Worm (Caenorhabditis elegans): ENCODE data around the gene grd-7.

Gene grd-7

DNA sequence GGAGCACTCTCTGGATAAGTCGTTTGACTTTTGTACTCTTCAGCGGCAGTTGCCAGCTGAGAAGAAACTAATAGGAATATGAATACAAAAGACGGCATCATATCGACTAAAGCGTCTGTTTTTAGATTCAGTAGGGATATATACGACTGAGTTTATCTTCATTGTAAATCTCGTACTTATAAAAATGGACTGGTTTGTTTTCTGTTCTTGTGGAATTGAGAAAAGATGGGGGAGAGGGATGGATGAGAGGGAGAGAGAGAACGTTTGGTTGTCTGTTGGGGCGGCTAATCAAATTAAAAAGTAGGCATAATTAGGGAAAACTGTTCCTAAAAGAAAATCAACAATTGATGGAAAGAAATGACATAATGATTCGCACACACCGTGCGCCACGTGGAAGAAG lies at the start of gene grd-7:
Gene grd-7 (minus strand): TSS at position 101 of the 400 bp plus-strand sequence.
- TF ChIP-seq scrt-1 (GFP tag; IDR thresholded peaks at IDR 0.05) (no peak), tra-4 (tag; optimal IDR thresholded peaks at IDR 0.05) (no peak), pes-1 (GFP tag; IDR thresholded peaks at IDR 0.05) (no peak), sea-1 (GFP tag; conservative IDR thresholded peaks at IDR 0.05) (no peak)

DNA sequence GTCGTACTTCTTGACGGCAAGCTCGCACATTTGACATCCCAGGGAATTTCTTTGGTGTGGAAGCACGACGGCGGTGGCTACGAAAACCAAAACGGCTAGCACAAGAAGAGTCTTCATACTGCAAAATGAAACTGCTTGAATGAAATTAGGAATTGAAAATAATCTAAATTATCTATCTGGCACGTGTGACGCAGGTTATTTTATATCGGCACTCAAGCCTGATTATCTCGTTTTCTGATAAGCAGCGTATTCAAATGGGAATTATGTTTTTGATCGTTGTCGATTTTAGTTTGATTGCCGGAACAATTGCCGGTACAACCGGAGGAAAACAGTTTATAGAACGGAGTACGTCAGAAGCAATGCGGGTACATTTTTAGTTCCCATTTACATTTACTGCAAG lies 49.4 kb upstream of the grd-7 start, which contains the start of gene spp-4:
Gene spp-4 (minus strand): TSS at position 118 of the 400 bp plus-strand sequence.
- TF ChIP-seq tra-4 (tag; optimal IDR thresholded peaks at IDR 0.05) (no peak), tbx-37 (GFP tag; conservative IDR thresholded peaks at IDR 0.05) (no peak), hmg-4 (GFP tag; optimal IDR thresholded peaks at IDR 0.05) (no peak), ama-1 (optimal IDR thresholded peaks at IDR 0.05) (no peak), aly-1 (tag; optimal IDR thresholded peaks at IDR 0.05) (no peak)

DNA sequence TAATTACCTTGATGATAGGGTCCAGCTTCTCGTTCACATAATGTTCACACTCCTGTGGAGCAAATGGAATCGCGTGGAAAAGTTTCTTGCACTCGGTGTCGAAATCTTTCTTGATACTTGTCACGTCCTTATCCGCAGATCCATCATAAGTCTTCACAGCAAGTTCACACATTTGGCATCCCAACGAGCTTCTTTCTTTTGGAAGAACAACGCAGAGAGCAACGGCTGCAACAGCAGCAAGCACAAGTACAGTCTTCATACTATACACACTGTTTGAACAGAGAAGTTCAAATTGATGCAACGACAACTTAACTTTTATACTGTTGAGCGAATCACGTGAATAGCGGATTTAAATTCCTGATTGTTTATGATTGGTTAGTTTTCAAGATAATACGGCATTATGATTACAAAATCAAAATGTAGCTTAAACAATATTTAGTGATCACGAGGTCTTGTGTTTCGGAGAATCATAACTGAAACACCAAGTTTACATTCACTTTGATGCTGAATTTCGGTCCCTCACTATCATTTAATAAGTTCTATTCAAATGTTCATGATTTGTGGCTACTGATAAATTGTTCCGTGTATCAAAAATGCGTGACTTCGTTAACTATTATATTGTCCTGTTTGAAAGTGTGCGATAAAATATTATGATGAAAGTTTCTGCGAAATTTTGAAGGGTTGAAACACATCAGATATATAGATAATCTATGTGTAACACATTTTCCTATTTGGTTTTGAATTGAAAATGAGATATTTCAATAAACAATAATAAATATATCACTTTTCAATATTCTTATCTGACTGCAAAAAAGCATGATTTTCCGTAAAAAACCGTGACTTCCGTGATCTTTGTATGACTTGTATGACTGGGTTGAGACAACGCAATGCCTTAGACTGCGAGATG lies 47.5 kb upstream of the grd-7 start, which contains the start of the genes spp-2 and spp-6:
Gene spp-2 (minus strand): TSS at position 334 of the 907 bp plus-strand sequence.
Gene spp-6 (plus strand): TSS at position 857 of the 907 bp plus-strand sequence.
- TF ChIP-seq hmg-4 (GFP tag; optimal IDR thresholded peaks at IDR 0.05) (no peak), scrt-1 (GFP tag; IDR thresholded peaks at IDR 0.05) (no peak), hmbx-1 (tag; optimal IDR thresholded peaks at IDR 0.05) (no peak), pes-1 (GFP tag; IDR thresholded peaks at IDR 0.05) (no peak), tbx-11 (GFP tag; IDR thresholded peaks at IDR 0.05) (no peak), tra-4 (tag; optimal IDR thresholded peaks at IDR 0.05) (no peak), ceh-36 (tag; optimal IDR thresholded peaks at IDR 0.05) (no peak), aly-1 (tag; optimal IDR thresholded peaks at IDR 0.05) (no peak), flt-1 (GFP tag; IDR thresholded peaks at IDR 0.05) (no peak), tbx-37 (GFP tag; conservative IDR thresholded peaks at IDR 0.05) (no peak), ama-1 (optimal IDR thresholded peaks at IDR 0.05) (no peak), B0310.2 (tag; optimal IDR thresholded peaks at IDR 0.05) (no peak), ceh-13 (GFP tag; optimal IDR thresholded peaks at IDR 0.05) (no peak), hnd-1 (tag; optimal IDR thresholded peaks at IDR 0.05) (no peak), sea-1 (GFP tag; conservative IDR thresholded peaks at IDR 0.05) (no peak)

DNA sequence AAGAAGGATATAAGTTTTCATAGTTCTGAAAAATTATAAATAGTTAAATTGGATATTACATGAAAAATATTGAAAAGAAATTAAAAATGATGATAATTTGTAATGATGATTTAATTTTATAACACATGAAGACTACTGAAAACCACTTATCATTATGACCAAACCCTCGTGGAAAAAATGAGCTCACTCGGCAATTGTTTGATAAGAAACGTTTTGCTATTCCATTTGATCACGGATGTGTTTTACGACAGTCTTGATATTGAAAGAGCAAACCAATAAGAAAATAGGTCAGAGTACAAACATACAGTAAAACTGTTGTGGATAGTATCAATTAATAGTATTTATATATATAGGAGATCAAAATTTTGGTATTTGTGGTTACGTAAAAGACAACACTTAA lies 46.0 kb upstream of the grd-7 start, which contains the start of gene spp-3:
Gene spp-3 (minus strand): TSS at position 25 of the 400 bp plus-strand sequence.
- TF ChIP-seq aly-1 (tag; optimal IDR thresholded peaks at IDR 0.05): no peak
- no peak for TF ChIP-seq B0310.2 (tag; optimal IDR thresholded peaks at IDR 0.05)
- no peak for TF ChIP-seq ama-1 (optimal IDR thresholded peaks at IDR 0.05)
- no peak for TF ChIP-seq tra-4 (tag; optimal IDR thresholded peaks at IDR 0.05)
- TF ChIP-seq ceh-13 (GFP tag; optimal IDR thresholded peaks at IDR 0.05): no peak
- no peak for TF ChIP-seq F13C5.2 (tag; optimal IDR thresholded peaks at IDR 0.05)
- no peak for TF ChIP-seq sea-1 (GFP tag; conservative IDR thresholded peaks at IDR 0.05)
- no peak for TF ChIP-seq ceh-36 (tag; optimal IDR thresholded peaks at IDR 0.05)
- TF ChIP-seq pes-1 (GFP tag; IDR thresholded peaks at IDR 0.05): no peak
- TF ChIP-seq flt-1 (GFP tag; IDR thresholded peaks at IDR 0.05): no peak
- TF ChIP-seq hnd-1 (tag; optimal IDR thresholded peaks at IDR 0.05): no peak
- no peak for TF ChIP-seq tbx-11 (GFP tag; IDR thresholded peaks at IDR 0.05)
- no peak for TF ChIP-seq hmg-4 (GFP tag; optimal IDR thresholded peaks at IDR 0.05)
- TF ChIP-seq ets-7 (tag; optimal IDR thresholded peaks at IDR 0.05): no peak
- TF ChIP-seq scrt-1 (GFP tag; IDR thresholded peaks at IDR 0.05): no peak
- TF ChIP-seq hmbx-1 (tag; optimal IDR thresholded peaks at IDR 0.05): no peak
- no peak for TF ChIP-seq tbx-37 (GFP tag; conservative IDR thresholded peaks at IDR 0.05)

DNA sequence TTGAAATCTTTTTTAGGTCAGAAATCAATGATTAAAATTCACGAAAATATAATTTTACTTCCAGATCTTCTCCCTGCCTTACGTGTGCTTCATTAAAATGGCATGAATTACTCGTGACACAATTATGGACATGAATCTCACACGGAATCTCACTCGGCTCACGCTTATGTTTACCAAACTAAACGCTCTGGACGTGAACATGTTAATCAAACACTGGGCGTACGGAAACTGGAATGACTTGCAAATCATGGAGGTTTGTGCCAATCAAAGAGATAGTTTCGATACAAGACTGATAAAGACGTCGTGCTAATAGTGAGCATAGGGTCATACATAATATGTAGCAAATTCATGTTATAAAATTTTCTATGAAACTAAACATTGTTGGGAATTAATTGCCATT lies 45.3 kb upstream of the grd-7 start:
- TF ChIP-seq sea-1 (GFP tag; conservative IDR thresholded peaks at IDR 0.05): no peak
- no peak for TF ChIP-seq tbx-37 (GFP tag; conservative IDR thresholded peaks at IDR 0.05)
- no peak for TF ChIP-seq hmbx-1 (tag; optimal IDR thresholded peaks at IDR 0.05)
- TF ChIP-seq aly-1 (tag; optimal IDR thresholded peaks at IDR 0.05): no peak
- TF ChIP-seq ets-7 (tag; optimal IDR thresholded peaks at IDR 0.05): no peak
- TF ChIP-seq hmg-4 (GFP tag; optimal IDR thresholded peaks at IDR 0.05): no peak

DNA sequence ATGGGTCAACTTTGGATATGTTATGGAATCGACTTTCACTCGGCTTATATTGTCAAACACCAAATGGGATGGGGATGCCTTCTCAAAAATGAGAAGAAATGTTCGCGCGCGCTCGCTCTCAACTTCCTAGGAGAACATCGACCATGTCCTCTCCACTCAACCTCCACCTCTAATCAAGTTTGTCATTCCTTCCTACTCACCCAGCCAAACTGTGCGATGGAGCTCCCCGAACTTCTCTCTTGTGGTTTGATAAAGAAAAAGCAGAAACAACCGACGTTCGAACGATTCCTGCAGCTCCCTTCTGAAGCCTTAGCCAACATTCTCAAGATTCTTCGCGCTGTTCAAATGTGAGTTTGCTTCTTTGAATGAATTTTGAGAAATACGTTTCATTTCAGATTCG lies 44.0 kb upstream of the grd-7 start:
- TF ChIP-seq tbx-11 (GFP tag; IDR thresholded peaks at IDR 0.05): no peak
- no peak for TF ChIP-seq flt-1 (GFP tag; IDR thresholded peaks at IDR 0.05)
- no peak for TF ChIP-seq hnd-1 (tag; optimal IDR thresholded peaks at IDR 0.05)
- TF ChIP-seq hmg-4 (GFP tag; optimal IDR thresholded peaks at IDR 0.05): no peak
- TF ChIP-seq scrt-1 (GFP tag; IDR thresholded peaks at IDR 0.05): no peak
- TF ChIP-seq ets-7 (tag; optimal IDR thresholded peaks at IDR 0.05): no peak
- no peak for TF ChIP-seq ceh-13 (GFP tag; optimal IDR thresholded peaks at IDR 0.05)
- TF ChIP-seq hmbx-1 (tag; optimal IDR thresholded peaks at IDR 0.05): no peak
- TF ChIP-seq tra-4 (tag; optimal IDR thresholded peaks at IDR 0.05): no peak
- TF ChIP-seq tbx-37 (GFP tag; conservative IDR thresholded peaks at IDR 0.05): no peak
- no peak for TF ChIP-seq ama-1 (optimal IDR thresholded peaks at IDR 0.05)
- TF ChIP-seq ceh-36 (tag; optimal IDR thresholded peaks at IDR 0.05): no peak
- TF ChIP-seq B0310.2 (tag; optimal IDR thresholded peaks at IDR 0.05): no peak

- TF ChIP-seq hmbx-1 (tag; optimal IDR thresholded peaks at IDR 0.05): no peak
- TF ChIP-seq ets-7 (tag; optimal IDR thresholded peaks at IDR 0.05): no peak
- TF ChIP-seq flt-1 (GFP tag; IDR thresholded peaks at IDR 0.05): no peak
- no peak for TF ChIP-seq tbx-11 (GFP tag; IDR thresholded peaks at IDR 0.05)
- no peak for TF ChIP-seq ceh-36 (tag; optimal IDR thresholded peaks at IDR 0.05)
- TF ChIP-seq ceh-13 (GFP tag; optimal IDR thresholded peaks at IDR 0.05): no peak
- no peak for TF ChIP-seq hnd-1 (tag; optimal IDR thresholded peaks at IDR 0.05)
- no peak for TF ChIP-seq hmg-4 (GFP tag; optimal IDR thresholded peaks at IDR 0.05)
- no peak for TF ChIP-seq ama-1 (optimal IDR thresholded peaks at IDR 0.05)
- no peak for TF ChIP-seq tra-4 (tag; optimal IDR thresholded peaks at IDR 0.05)
- no peak for TF ChIP-seq F13C5.2 (tag; optimal IDR thresholded peaks at IDR 0.05)
- TF ChIP-seq pes-1 (GFP tag; IDR thresholded peaks at IDR 0.05): no peak
These were observed 42.6 kb upstream of the grd-7 start for ce11 chrX:7311870-7312269.

Measured in whole organism, early embryonic.